Fruit fly (Drosophila melanogaster): ENCODE data around the gene CG10405.

DNA sequence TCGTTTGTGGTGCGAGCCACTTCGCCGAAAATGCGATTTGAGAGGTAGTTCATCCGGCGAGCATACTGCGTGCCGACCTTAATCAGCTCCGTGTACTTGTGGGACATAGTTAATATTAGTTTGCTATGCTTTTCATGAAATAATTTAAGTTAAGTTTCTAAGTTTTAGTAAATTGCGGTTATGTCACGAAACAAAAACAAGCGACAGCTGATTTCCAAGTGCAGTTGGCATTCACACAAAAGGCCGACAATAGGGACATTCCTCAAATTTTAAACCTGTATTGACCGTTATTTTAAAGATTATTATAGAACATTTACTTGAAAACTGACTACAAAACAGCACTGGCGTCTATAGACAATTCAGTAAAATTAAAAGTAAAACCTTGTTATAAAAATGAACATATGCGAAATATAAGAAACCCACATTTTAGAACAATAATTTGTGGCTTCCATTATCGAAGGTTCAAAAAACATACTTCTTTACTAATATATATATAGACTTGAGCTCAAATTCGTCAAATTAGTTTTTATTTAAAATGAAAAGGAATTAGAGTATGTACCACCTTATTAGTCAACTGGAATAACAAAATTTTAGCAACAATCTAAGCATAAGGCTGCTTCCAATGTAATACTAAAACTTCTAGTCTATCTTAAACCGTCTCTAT is 17.8 kb upstream of the CG10405 start, which contains the start of gene mRpS33:
- no peak for TF ChIP-seq Myc (optimal IDR thresholded peaks at IDR 0.05)
- no peak for TF ChIP-seq ttk (optimal IDR thresholded peaks at IDR 0.05)
- no peak for TF ChIP-seq psq (optimal IDR thresholded peaks at IDR 0.05)
- TF ChIP-seq h (optimal IDR thresholded peaks at IDR 0.05): no peak
- TF ChIP-seq Sin3A (optimal IDR thresholded peaks at IDR 0.05): no peak

Measured in Kc167 (cell line).